Fruit fly (Drosophila melanogaster): ENCODE results near the gene CG46301.

CG46301 gene

dm6 chr2L:14207134-14207533 lies 103.2 kb downstream of the CG46301 start:
- TF ChIP-seq noc (tag; optimal IDR thresholded peaks at IDR 0.05): no peak

dm6 chr2L:14207593-14208236 lies 103.8 kb downstream of the CG46301 start:
- TF ChIP-seq noc (tag; optimal IDR thresholded peaks at IDR 0.05): no peak

All from whole organism, larva.